Worm (Caenorhabditis elegans) whole organism, L2 larva: ENCODE data around the gene pdi-6.
A peak's percentile ranks its signal among the peaks of the same experiment; 100 is the strongest.

Source experiments
- F13H6.1 ChIP-seq: sonication (generic microtip); optimal IDR thresholded peaks from 2 replicates; lab custom pipeline; 2016; ENCODE audit warnings: missing genetic modification characterization, missing compliant biosample characterization
- R02D3.7 ChIP-seq: fragments of 150-350 bp; optimal IDR thresholded peaks from 2 replicates; lab custom pipeline; 2014; ENCODE audit warnings: missing biosample characterization, missing genetic modification characterization
- ZK546.5 ChIP-seq: sonication (generic microtip); optimal IDR thresholded peaks from 2 replicates; lab custom pipeline; 2017; ENCODE audit warnings: missing biosample characterization, missing genetic modification characterization
- aly-2 ChIP-seq: fragments of 150-350 bp; optimal IDR thresholded peaks from 2 replicates; lab custom pipeline; 2014; ENCODE audit warnings: missing biosample characterization, missing genetic modification characterization
- ama-1 ChIP-seq: fragments of 150-350 bp; optimal IDR thresholded peaks from 2 replicates; lab custom pipeline; 2018; ENCODE audit warnings: inconsistent platforms
- blmp-1 ChIP-seq: sonication (generic microtip); optimal IDR thresholded peaks from 2 replicates; lab custom pipeline; 2017; ENCODE audit warnings: missing genetic modification characterization, mild to moderate bottlenecking, missing compliant biosample characterization, antibody characterized with exemption, moderate library complexity; ENCODE audit not compliant: insufficient read depth
- ceh-82 ChIP-seq: fragments of 150-350 bp; optimal IDR thresholded peaks from 2 replicates; lab custom pipeline; 2014; ENCODE audit warnings: missing biosample characterization, missing genetic modification characterization
- crh-2 ChIP-seq: sonication (generic microtip); optimal IDR thresholded peaks from 2 replicates; lab custom pipeline; 2017; ENCODE audit warnings: missing biosample characterization, missing genetic modification characterization
- egl-27 ChIP-seq: sonication (generic microtip); optimal IDR thresholded peaks from 3 replicates; lab custom pipeline; 2017; ENCODE audit warnings: missing biosample characterization, missing genetic modification reagents, missing genetic modification characterization
- elt-1 ChIP-seq: fragments of 150-350 bp; optimal IDR thresholded peaks from 2 replicates; lab custom pipeline; 2014; ENCODE audit warnings: missing biosample characterization, missing genetic modification characterization
- fos-1 ChIP-seq: fragments of 150-350 bp; optimal IDR thresholded peaks from 2 replicates; lab custom pipeline; 2014; ENCODE audit warnings: missing biosample characterization, missing genetic modification characterization
- lin-11 ChIP-seq: fragments of 150-350 bp; sonication (generic microtip); optimal IDR thresholded peaks from 2 replicates; lab custom pipeline; 2014; ENCODE audit warnings: missing biosample characterization, missing genetic modification characterization, inconsistent platforms, mixed read lengths
- lin-13 ChIP-seq: fragments of 150-350 bp; optimal IDR thresholded peaks from 2 replicates; lab custom pipeline; 2014; ENCODE audit warnings: missing biosample characterization, missing genetic modification reagents, missing genetic modification characterization
- lin-39 ChIP-seq: fragments of 150-350 bp; optimal IDR thresholded peaks from 2 replicates; lab custom pipeline; 2014; ENCODE audit warnings: missing biosample characterization, missing genetic modification reagents, missing genetic modification characterization
- lsy-2 ChIP-seq, 2 experiments: fragments of 150-350 bp in 1 of 2; sonication (generic microtip) in 1 of 2; optimal IDR thresholded peaks; 2 replicates each; lab custom pipeline; 2014 to 2017; ENCODE audit warnings: missing biosample characterization in 2 of 2, missing genetic modification characterization in 2 of 2
- mbf-1 ChIP-seq: sonication (generic microtip); optimal IDR thresholded peaks from 2 replicates; lab custom pipeline; 2017; ENCODE audit warnings: missing biosample characterization, missing genetic modification characterization
- nhr-10 ChIP-seq: sonication (generic microtip); optimal IDR thresholded peaks from 2 replicates; lab custom pipeline; 2017; ENCODE audit warnings: missing biosample characterization, missing genetic modification characterization
- nhr-12 ChIP-seq: fragments of 150-350 bp; optimal IDR thresholded peaks from 2 replicates; lab custom pipeline; 2014; ENCODE audit warnings: missing biosample characterization, missing genetic modification characterization
- nhr-129 ChIP-seq: fragments of 150-350 bp; optimal IDR thresholded peaks from 2 replicates; lab custom pipeline; 2014; ENCODE audit warnings: missing biosample characterization, missing genetic modification characterization
- nhr-23 ChIP-seq: fragments of 150-350 bp; optimal IDR thresholded peaks from 2 replicates; lab custom pipeline; 2014; ENCODE audit warnings: missing biosample characterization, missing genetic modification reagents, missing genetic modification characterization
- nhr-6 ChIP-seq: fragments of 150-350 bp; optimal IDR thresholded peaks from 2 replicates; lab custom pipeline; 2014; ENCODE audit warnings: missing biosample characterization, missing genetic modification characterization
- nhr-77 ChIP-seq: fragments of 150-350 bp; optimal IDR thresholded peaks from 2 replicates; lab custom pipeline; 2014; ENCODE audit warnings: missing biosample characterization, missing genetic modification characterization
- sem-4 ChIP-seq: fragments of 150-350 bp; optimal IDR thresholded peaks from 2 replicates; lab custom pipeline; 2014; ENCODE audit warnings: missing biosample characterization, missing genetic modification reagents, missing genetic modification characterization
- skn-1 ChIP-seq: sonication (generic microtip); optimal IDR thresholded peaks from 2 replicates; lab custom pipeline; 2017; ENCODE audit warnings: missing biosample characterization, missing genetic modification characterization
- sma-9 ChIP-seq, 2 experiments: fragments of 150-350 bp in 1 of 2; sonication (generic microtip) in 1 of 2; optimal IDR thresholded peaks; 2 replicates each; lab custom pipeline; 2014 to 2016; ENCODE audit warnings: missing genetic modification characterization in 2 of 2, mild to moderate bottlenecking in 1 of 2, missing biosample characterization in 1 of 2, missing compliant biosample characterization in 1 of 2, missing genetic modification reagents in 1 of 2, moderate library complexity in 1 of 2
- snpc-4 ChIP-seq: fragments of 150-350 bp; optimal IDR thresholded peaks from 2 replicates; lab custom pipeline; 2014; ENCODE audit warnings: missing biosample characterization, missing genetic modification characterization
- unc-39 ChIP-seq: fragments of 150-350 bp; optimal IDR thresholded peaks from 2 replicates; lab custom pipeline; 2014; ENCODE audit warnings: missing biosample characterization, missing genetic modification characterization
- unc-55 ChIP-seq: fragments of 150-350 bp; sonication (generic microtip); optimal IDR thresholded peaks from 3 replicates; lab custom pipeline; 2014; ENCODE audit warnings: missing biosample characterization, missing genetic modification reagents, missing genetic modification characterization
- unc-62 ChIP-seq: fragments of 150-350 bp; optimal IDR thresholded peaks from 2 replicates; lab custom pipeline; 2014; ENCODE audit warnings: missing biosample characterization, missing genetic modification reagents, missing genetic modification characterization
- zag-1 ChIP-seq: fragments of 150-350 bp; optimal IDR thresholded peaks from 2 replicates; lab custom pipeline; 2014; ENCODE audit warnings: missing biosample characterization, missing genetic modification characterization
- ztf-1 ChIP-seq: fragments of 200-800 bp; sonication (Bioruptor generic); conservative IDR thresholded peaks from 2 replicates; pipeline ENCODE4 v1.3.6; 2022; ENCODE audit warnings: missing genetic modification characterization, missing compliant biosample characterization
- ztf-4 ChIP-seq: fragments of 150-350 bp; optimal IDR thresholded peaks from 2 replicates; lab custom pipeline; 2014; ENCODE audit warnings: missing biosample characterization, missing genetic modification characterization

The pdi-6 gene

ce11 chrX:7075250-7075649 lies 6.9 kb upstream of the pdi-6 start, which contains the start of gene B0403.6:
TSS of gene B0403.6 (minus strand) at chrX:7075350.
- TF ChIP-seq lsy-2 (tag; optimal IDR thresholded peaks at IDR 0.05; lab: Kevin White, UChicago) (no peak), unc-55 (no peak), nhr-6 (tag; lab: Kevin White, UChicago) (no peak), nhr-10 (tag; lab: Kevin White, UChicago) (no peak), elt-1 (tag; lab: Kevin White, UChicago) (no peak), zag-1 (tag; lab: Kevin White, UChicago) (no peak), unc-39 (tag; lab: Kevin White, UChicago) (no peak), ztf-4 (tag; lab: Kevin White, UChicago) (no peak), nhr-12 (tag; lab: Kevin White, UChicago) (no peak), nhr-23 (tag; lab: Kevin White, UChicago) (no peak), ZK546.5 (tag; lab: Kevin White, UChicago) (no peak), snpc-4 (tag; lab: Kevin White, UChicago) (no peak)

- peak; percentile 53 for TF ChIP-seq nhr-129 (tag; lab: Kevin White, UChicago)
- no peak for TF ChIP-seq ZK546.5 (tag; lab: Kevin White, UChicago)
- TF ChIP-seq F13H6.1 (tag; lab: Kevin White, UChicago), result peak; percentile 45
These were observed 959 bp downstream of the pdi-6 start for ce11 chrX:7067250-7067958.

- no peak for TF ChIP-seq elt-1 (tag; lab: Kevin White, UChicago)
- no peak for TF ChIP-seq aly-2 (tag; lab: Kevin White, UChicago)
These were observed 2.4 kb downstream of the pdi-6 start for ce11 chrX:7066003-7066402.

ce11 chrX:7063236-7063635 lies 5.1 kb downstream of the pdi-6 start, which contains the start of gene B0403.3:
TSS of gene B0403.3 (minus strand) at chrX:7063336.
- TF ChIP-seq ztf-1 (GFP tag; lab: Robert Waterston, UW) (no peak), skn-1 (tag; lab: Kevin White, UChicago) (no peak), unc-55 (no peak), sma-9 (GFP tag; optimal IDR thresholded peaks at IDR 0.05; lab: Kevin White, UChicago) (no peak), sma-9 (tag; optimal IDR thresholded peaks at IDR 0.05; lab: Kevin White, UChicago) (no peak), ceh-82 (tag; lab: Kevin White, UChicago) (no peak), sem-4 (tag; lab: Kevin White, UChicago) (no peak), lin-13 (GFP tag; lab: Kevin White, UChicago) (no peak), mbf-1 (no peak), unc-39 (tag; lab: Kevin White, UChicago) (no peak), crh-2 (no peak), elt-1 (tag; lab: Kevin White, UChicago) (no peak)
- TF ChIP-seq, all 48 proteins: peak for 0

- TF ChIP-seq fos-1 (tag; lab: Kevin White, UChicago) (peak; percentile 3), lin-39 (tag; lab: Kevin White, UChicago) (no peak)
These were observed 7.1 kb downstream of the pdi-6 start for ce11 chrX:7061265-7061664.

ce11 chrX:7057357-7057756 lies 11.0 kb downstream of the pdi-6 start, which contains the start of gene B0403.5:
TSS of gene B0403.5 (plus strand) at chrX:7057724.
- TF ChIP-seq egl-27 (tag; lab: Kevin White, UChicago) (no peak), nhr-6 (tag; lab: Kevin White, UChicago) (no peak), blmp-1 (tag; lab: Kevin White, UChicago) (peak; percentile 51)
- TF ChIP-seq, all 48 proteins: peak for 1

ce11 chrX:7050290-7050689 lies 18.1 kb downstream of the pdi-6 start, which contains the start of gene ubc-17:
TSS of gene ubc-17 (plus strand) at chrX:7050590.
- TF ChIP-seq snpc-4 (tag; lab: Kevin White, UChicago) (no peak), unc-62 (GFP tag; lab: Kevin White, UChicago) (no peak), nhr-129 (tag; lab: Kevin White, UChicago) (no peak), zag-1 (tag; lab: Kevin White, UChicago) (no peak), nhr-77 (no peak), ama-1 (lab: Kevin White, UChicago) (no peak), R02D3.7 (tag; lab: Kevin White, UChicago) (no peak), lin-11 (tag; lab: Kevin White, UChicago) (no peak)
